Fruit fly (Drosophila melanogaster): ENCODE results near the gene CG14362.

DNA sequence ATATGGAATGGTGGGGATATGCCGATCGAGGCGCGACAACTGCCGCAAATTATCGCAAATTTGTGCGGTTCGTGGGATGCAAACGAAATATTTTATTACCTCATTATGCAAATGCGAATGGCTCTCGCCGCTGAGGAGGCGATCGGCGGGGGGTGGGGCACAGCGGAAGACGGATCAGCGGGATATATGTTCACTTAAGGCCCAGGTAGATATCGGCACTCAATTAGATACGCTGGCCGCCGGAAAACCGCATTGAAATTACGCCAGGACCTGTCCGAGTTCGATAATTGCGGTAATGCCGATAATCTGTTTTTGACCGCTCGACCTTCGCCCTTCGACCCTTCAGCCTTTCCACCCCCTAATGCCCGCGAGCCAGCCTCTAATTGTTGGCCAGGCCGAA lies 24.1 kb upstream of the CG14362 start:
- TF ChIP-seq ttk (optimal IDR thresholded peaks at IDR 0.05): no peak
- TF ChIP-seq Myc (optimal IDR thresholded peaks at IDR 0.05): no peak

All from Kc167 (cell line).